Worm (Caenorhabditis elegans): ENCODE results near the gene R13A5.15.
"Not testable (repeated sequence)": the region's sequence is repeated elsewhere in the genome, so short reads cannot be mapped to it uniquely, and the experiment has no call there.

Gene R13A5.15

DNA sequence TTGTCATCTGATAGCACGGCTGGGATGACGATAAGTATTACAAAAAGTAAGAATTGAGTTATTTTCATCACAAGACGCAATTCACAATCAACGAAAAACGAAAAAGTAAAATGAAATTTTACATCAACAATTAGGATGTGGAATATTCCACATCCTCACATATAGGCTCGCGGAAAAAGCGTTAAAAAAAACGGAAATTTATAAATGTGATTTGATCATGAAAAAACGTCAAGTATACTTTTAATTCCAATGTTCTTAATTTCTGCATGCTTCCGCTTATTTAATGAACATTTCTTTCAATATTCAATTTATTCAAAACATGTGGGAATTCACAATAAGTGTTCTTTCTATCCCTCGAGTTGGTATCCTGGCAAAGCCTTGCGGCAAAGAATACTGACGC, 20.1 kb upstream of the R13A5.15 start, which contains the start of gene T04A6.3:
T04A6.3 (minus strand) TSS at position 101 of the 400 bp plus-strand sequence.
- TF ChIP-seq F13C5.2 (tag; optimal IDR thresholded peaks at IDR 0.05) = no peak
- no peak for TF ChIP-seq ceh-36 (tag; optimal IDR thresholded peaks at IDR 0.05)
- no peak for TF ChIP-seq hmbx-1 (tag; optimal IDR thresholded peaks at IDR 0.05)
- TF ChIP-seq B0310.2 (tag; optimal IDR thresholded peaks at IDR 0.05) = no peak
- no peak for TF ChIP-seq ets-7 (tag; optimal IDR thresholded peaks at IDR 0.05)
- TF ChIP-seq scrt-1 (GFP tag; IDR thresholded peaks at IDR 0.05) = no peak
- no peak for TF ChIP-seq sea-1 (GFP tag; conservative IDR thresholded peaks at IDR 0.05)
- TF ChIP-seq tra-4 (tag; optimal IDR thresholded peaks at IDR 0.05) = no peak
- TF ChIP-seq tbx-11 (GFP tag; IDR thresholded peaks at IDR 0.05) = no peak
- no peak for TF ChIP-seq pes-1 (GFP tag; IDR thresholded peaks at IDR 0.05)
- TF ChIP-seq ceh-13 (GFP tag; optimal IDR thresholded peaks at IDR 0.05) = no peak
- no peak for TF ChIP-seq flt-1 (GFP tag; IDR thresholded peaks at IDR 0.05)
- TF ChIP-seq aly-1 (tag; optimal IDR thresholded peaks at IDR 0.05) = no peak
- TF ChIP-seq ama-1 (optimal IDR thresholded peaks at IDR 0.05) = no peak

DNA sequence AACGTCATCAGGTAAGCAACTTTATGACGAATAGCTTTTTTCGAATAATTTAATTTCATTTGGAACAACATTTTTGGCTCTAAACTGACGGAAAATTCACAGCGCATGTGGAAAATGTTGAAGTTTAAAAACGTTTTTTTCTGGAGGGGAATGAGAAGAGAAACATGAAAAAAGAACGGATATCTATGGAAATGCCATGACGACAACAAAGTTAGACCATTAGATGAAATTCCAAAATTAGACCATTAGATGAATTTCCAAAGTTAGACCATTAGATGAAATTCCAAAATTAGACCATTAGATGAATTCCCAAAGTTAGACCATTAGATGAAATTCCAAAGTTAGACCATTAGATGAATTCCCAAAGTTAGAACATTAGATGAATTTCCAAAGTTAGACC, 6.4 kb upstream of the R13A5.15 start, which contains the start of gene Y80D4G.2:
Y80D4G.2 (minus strand) TSS at position 101 of the 400 bp plus-strand sequence.
- TF ChIP-seq ets-7 (tag; optimal IDR thresholded peaks at IDR 0.05); hmg-4 (GFP tag; optimal IDR thresholded peaks at IDR 0.05); aly-1 (tag; optimal IDR thresholded peaks at IDR 0.05): not testable (repeated sequence)

DNA sequence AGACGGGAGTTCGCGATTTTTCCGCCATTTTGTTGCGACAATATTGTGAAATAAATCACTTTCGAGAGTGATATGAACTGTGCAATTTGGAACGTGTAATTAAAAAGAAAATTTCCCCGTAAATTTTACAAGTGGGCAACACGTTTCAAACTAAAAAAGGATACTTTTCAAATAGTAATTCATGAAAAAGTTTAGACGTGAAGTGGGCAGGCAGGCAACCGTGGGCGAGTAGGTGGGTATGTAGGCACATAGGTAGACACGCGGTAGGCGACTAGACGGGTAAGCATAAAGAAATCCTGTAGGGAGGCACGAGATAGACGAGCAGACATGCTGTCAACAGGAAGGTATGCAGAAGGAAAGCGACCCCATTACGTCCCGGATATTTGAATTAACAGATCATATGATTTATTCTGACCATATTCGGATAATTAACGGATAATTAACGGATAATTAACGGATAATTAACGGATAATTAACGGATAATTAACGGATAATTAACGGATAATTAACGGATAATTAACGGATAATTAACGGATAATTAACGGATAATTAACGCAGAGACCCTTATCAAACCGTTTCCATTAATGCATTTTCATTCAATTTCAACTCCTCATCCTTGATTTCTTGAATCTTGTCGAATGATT, 5.3 kb upstream of the R13A5.15 start, which contains the start of gene R13A5.11:
R13A5.11 (minus strand) TSS at position 51 of the 644 bp plus-strand sequence.
- TF ChIP-seq tra-4 (tag; optimal IDR thresholded peaks at IDR 0.05) = no peak
- TF ChIP-seq tbx-11 (GFP tag; IDR thresholded peaks at IDR 0.05) = no peak
- TF ChIP-seq F13C5.2 (tag; optimal IDR thresholded peaks at IDR 0.05) = no peak
- no peak for TF ChIP-seq hnd-1 (tag; optimal IDR thresholded peaks at IDR 0.05)
- no peak for TF ChIP-seq ets-7 (tag; optimal IDR thresholded peaks at IDR 0.05)
- no peak for TF ChIP-seq hmg-4 (GFP tag; optimal IDR thresholded peaks at IDR 0.05)

DNA sequence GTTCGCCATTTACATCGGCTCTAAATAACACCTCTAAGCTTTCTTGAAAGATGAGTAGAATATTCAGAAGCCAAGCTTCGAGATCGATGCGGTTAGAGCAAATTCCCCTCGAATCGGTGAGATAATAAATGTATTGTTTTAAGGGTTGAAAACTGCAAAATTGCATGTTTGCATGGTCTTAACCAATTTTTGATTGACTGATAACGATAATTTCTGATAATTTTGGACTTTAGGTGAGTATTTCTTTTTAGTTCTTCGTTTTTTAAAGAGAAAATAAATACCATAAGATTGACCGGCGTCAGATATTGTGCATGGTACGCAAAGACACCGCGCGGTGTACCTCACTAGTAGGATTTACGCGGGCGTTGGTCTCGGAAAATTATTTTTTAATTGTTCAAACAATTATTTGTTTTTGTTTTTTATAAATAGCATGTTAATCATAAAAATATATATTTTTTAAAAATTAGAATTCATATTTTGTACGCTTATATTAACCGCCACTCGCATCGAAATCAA, 3.9 kb downstream of the R13A5.15 start, which contains the start of gene cup-5:
cup-5 (plus strand) TSS at position 51 of the 516 bp plus-strand sequence.
- TF ChIP-seq flt-1 (GFP tag; IDR thresholded peaks at IDR 0.05) (no peak), ceh-36 (tag; optimal IDR thresholded peaks at IDR 0.05) (no peak)

DNA sequence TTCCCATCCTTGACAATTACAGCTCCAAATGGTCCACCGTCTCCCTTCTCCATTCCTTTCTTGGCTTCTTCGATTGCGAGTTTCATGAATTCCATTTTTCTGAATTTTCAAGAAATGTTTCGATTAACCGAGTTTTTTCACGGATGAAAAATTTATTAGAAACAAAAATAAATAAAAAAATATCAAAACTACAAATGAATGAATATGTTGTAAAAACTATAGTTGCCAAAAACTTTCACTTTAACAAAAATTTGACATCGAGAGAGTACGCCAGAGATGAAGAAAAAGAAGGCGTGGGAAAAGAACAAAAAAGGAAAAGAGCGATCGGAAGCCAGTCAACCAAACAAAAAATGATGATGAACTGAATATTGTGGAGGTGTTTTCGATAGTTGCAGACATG, 5.2 kb downstream of the R13A5.15 start, which contains the start of gene R13A5.10:
R13A5.10 (minus strand) TSS at position 101 of the 400 bp plus-strand sequence.
- TF ChIP-seq ama-1 (optimal IDR thresholded peaks at IDR 0.05) (no peak), ceh-36 (tag; optimal IDR thresholded peaks at IDR 0.05) (no peak), aly-1 (tag; optimal IDR thresholded peaks at IDR 0.05) (no peak), hnd-1 (tag; optimal IDR thresholded peaks at IDR 0.05) (no peak), scrt-1 (GFP tag; IDR thresholded peaks at IDR 0.05) (no peak), tbx-11 (GFP tag; IDR thresholded peaks at IDR 0.05) (no peak), flt-1 (GFP tag; IDR thresholded peaks at IDR 0.05) (no peak), tbx-37 (GFP tag; conservative IDR thresholded peaks at IDR 0.05) (no peak), ceh-13 (GFP tag; optimal IDR thresholded peaks at IDR 0.05) (no peak), hmbx-1 (tag; optimal IDR thresholded peaks at IDR 0.05) (no peak), F13C5.2 (tag; optimal IDR thresholded peaks at IDR 0.05) (no peak), ets-7 (tag; optimal IDR thresholded peaks at IDR 0.05) (no peak), hmg-4 (GFP tag; optimal IDR thresholded peaks at IDR 0.05) (no peak), tra-4 (tag; optimal IDR thresholded peaks at IDR 0.05) (no peak), sea-1 (GFP tag; conservative IDR thresholded peaks at IDR 0.05) (no peak), B0310.2 (tag; optimal IDR thresholded peaks at IDR 0.05) (no peak), pes-1 (GFP tag; IDR thresholded peaks at IDR 0.05) (no peak)

DNA sequence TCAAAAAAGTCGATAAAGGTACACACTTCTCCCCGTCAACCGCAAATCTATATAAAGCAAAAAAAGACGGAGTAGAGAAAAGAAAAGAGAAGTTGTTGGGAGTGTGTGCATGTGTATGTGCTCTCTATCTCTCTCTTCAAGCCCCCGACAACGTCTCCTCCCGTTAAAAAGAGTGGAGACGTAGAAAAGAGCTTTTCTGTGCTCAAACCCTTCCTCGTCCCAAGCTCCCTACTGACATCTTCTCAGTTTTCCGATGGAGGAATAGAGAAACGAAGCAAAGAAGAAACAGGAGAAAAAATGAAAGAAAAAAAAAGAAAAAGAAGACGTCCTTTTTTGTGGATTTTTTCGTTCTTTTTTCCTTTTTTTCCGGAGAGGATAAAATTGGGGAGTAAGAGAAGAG, 7.5 kb downstream of the R13A5.15 start:
- TF ChIP-seq tra-4 (tag; optimal IDR thresholded peaks at IDR 0.05) = no peak
- no peak for TF ChIP-seq hnd-1 (tag; optimal IDR thresholded peaks at IDR 0.05)
- TF ChIP-seq flt-1 (GFP tag; IDR thresholded peaks at IDR 0.05) = no peak
- TF ChIP-seq F13C5.2 (tag; optimal IDR thresholded peaks at IDR 0.05) = no peak
- TF ChIP-seq scrt-1 (GFP tag; IDR thresholded peaks at IDR 0.05) = no peak
- no peak for TF ChIP-seq tbx-11 (GFP tag; IDR thresholded peaks at IDR 0.05)
- no peak for TF ChIP-seq pes-1 (GFP tag; IDR thresholded peaks at IDR 0.05)
- no peak for TF ChIP-seq ets-7 (tag; optimal IDR thresholded peaks at IDR 0.05)
- no peak for TF ChIP-seq ceh-13 (GFP tag; optimal IDR thresholded peaks at IDR 0.05)
- no peak for TF ChIP-seq hmbx-1 (tag; optimal IDR thresholded peaks at IDR 0.05)
- no peak for TF ChIP-seq tbx-37 (GFP tag; conservative IDR thresholded peaks at IDR 0.05)
- TF ChIP-seq hmg-4 (GFP tag; optimal IDR thresholded peaks at IDR 0.05) = no peak

DNA sequence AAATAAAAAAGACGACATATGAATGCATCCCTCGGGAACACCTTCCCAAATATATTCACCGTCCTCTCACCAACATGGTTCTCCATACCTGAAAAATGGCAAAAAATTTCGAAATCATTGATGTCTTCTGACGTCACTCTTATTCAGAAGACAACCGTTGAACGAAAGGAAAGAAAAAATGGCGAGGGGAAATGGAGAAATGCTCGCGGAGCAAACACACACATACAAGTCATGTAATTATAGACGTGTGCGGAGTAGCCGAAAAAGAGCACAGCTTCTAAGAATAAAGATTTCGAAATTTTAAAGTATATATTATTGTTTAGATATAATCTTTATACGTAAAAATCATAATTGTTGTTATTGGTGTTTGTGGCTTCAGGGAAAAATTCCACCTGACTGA, 8.8 kb downstream of the R13A5.15 start, which contains the start of gene mfsd-6:
mfsd-6 (minus strand) TSS at position 88 of the 400 bp plus-strand sequence.
- TF ChIP-seq tbx-37 (GFP tag; conservative IDR thresholded peaks at IDR 0.05) = no peak
- no peak for TF ChIP-seq pes-1 (GFP tag; IDR thresholded peaks at IDR 0.05)
- no peak for TF ChIP-seq aly-1 (tag; optimal IDR thresholded peaks at IDR 0.05)
- no peak for TF ChIP-seq ceh-13 (GFP tag; optimal IDR thresholded peaks at IDR 0.05)
- TF ChIP-seq tbx-11 (GFP tag; IDR thresholded peaks at IDR 0.05) = no peak
- no peak for TF ChIP-seq hmg-4 (GFP tag; optimal IDR thresholded peaks at IDR 0.05)
- TF ChIP-seq ets-7 (tag; optimal IDR thresholded peaks at IDR 0.05) = no peak
- TF ChIP-seq sea-1 (GFP tag; conservative IDR thresholded peaks at IDR 0.05) = no peak
- no peak for TF ChIP-seq tra-4 (tag; optimal IDR thresholded peaks at IDR 0.05)
- TF ChIP-seq B0310.2 (tag; optimal IDR thresholded peaks at IDR 0.05) = no peak
- no peak for TF ChIP-seq hnd-1 (tag; optimal IDR thresholded peaks at IDR 0.05)
